Fruit fly (Drosophila melanogaster) whole organism, embryonic: ENCODE measurements around the gene CG5910.

Experiments
- Aef1 ChIP-seq: fragments of 200-800 bp; sonication (Bioruptor generic); IDR thresholded peaks from 3 replicates; pipeline ENCODE4 v1.3.6; 2022; ENCODE audit warnings: missing biosample characterization, missing genetic modification characterization
- CG12236 ChIP-seq: fragments of 200-800 bp; sonication (Bioruptor generic); optimal IDR thresholded peaks from 2 replicates; lab custom pipeline; 2016; ENCODE audit warnings: missing biosample characterization, missing genetic modification characterization
- CG12299 ChIP-seq: fragments of 200-800 bp; sonication (Bioruptor generic); optimal IDR thresholded peaks from 2 replicates; lab custom pipeline; 2018; ENCODE audit warnings: missing biosample characterization, mild to moderate bottlenecking, missing genetic modification characterization
- CG12769 ChIP-seq: fragments of 200-800 bp; sonication (Bioruptor generic); optimal IDR thresholded peaks from 2 replicates; lab custom pipeline; 2019; ENCODE audit warnings: missing biosample characterization, mild to moderate bottlenecking, missing genetic modification characterization, moderate library complexity
- CG14014 ChIP-seq: fragments of 200-800 bp; sonication (Bioruptor generic); IDR thresholded peaks from 2 replicates; pipeline ENCODE4 v1.3.6; 2022; ENCODE audit warnings: missing biosample characterization, missing genetic modification characterization
- CG14667 ChIP-seq: fragments of 200-800 bp; sonication (Bioruptor generic); IDR thresholded peaks from 2 replicates; pipeline ENCODE4 v1.3.6; 2022; ENCODE audit warnings: missing biosample characterization, missing genetic modification characterization
- CG16779 ChIP-seq: fragments of 200-800 bp; sonication (Bioruptor generic); IDR thresholded peaks from 2 replicates; pipeline ENCODE4 v1.3.6; 2022; ENCODE audit warnings: missing biosample characterization, missing genetic modification characterization
- CG18262 ChIP-seq: fragments of 200-800 bp; optimal IDR thresholded peaks from 3 replicates; lab custom pipeline; 2019; ENCODE audit warnings: missing biosample characterization, mild to moderate bottlenecking, missing genetic modification characterization, moderate library complexity
- CG2129 ChIP-seq: fragments of 200-800 bp; sonication (Bioruptor generic); IDR thresholded peaks from 2 replicates; pipeline ENCODE4 v1.3.6; 2022; ENCODE audit warnings: missing biosample characterization, missing genetic modification characterization; ENCODE audit not compliant: partially characterized antibody
- CG31224 ChIP-seq: fragments of 200-800 bp; sonication (Bioruptor generic); IDR thresholded peaks from 2 replicates; pipeline ENCODE4 v1.3.6; 2022; ENCODE audit warnings: missing biosample characterization, missing genetic modification characterization
- CG31365 ChIP-seq: fragments of 200-800 bp; sonication (Bioruptor generic); optimal IDR thresholded peaks from 2 replicates; lab custom pipeline; 2018; ENCODE audit warnings: missing biosample characterization, mild to moderate bottlenecking, missing genetic modification characterization
- CG4404 ChIP-seq: fragments of 200-800 bp; sonication (Bioruptor generic); IDR thresholded peaks from 2 replicates; pipeline ENCODE4 v1.3.6; 2022; ENCODE audit warnings: missing biosample characterization, missing genetic modification characterization
- CG4854 ChIP-seq: fragments of 200-800 bp; sonication (Bioruptor generic); optimal IDR thresholded peaks from 2 replicates; lab custom pipeline; 2016; ENCODE audit warnings: missing biosample characterization, missing genetic modification characterization, inconsistent platforms
- CG5953 ChIP-seq: fragments of 200-800 bp; sonication (Bioruptor generic); IDR thresholded peaks from 2 replicates; pipeline ENCODE4 v1.3.6; 2022; ENCODE audit warnings: missing biosample characterization, missing genetic modification characterization
- CG6254 ChIP-seq: fragments of 200-800 bp; sonication (Bioruptor generic); optimal IDR thresholded peaks from 3 replicates; lab custom pipeline; 2017; ENCODE audit warnings: mild to moderate bottlenecking, missing biosample characterization, missing genetic modification reagents, missing genetic modification characterization
- CG8281 ChIP-seq: fragments of 200-800 bp; sonication (Bioruptor generic); optimal IDR thresholded peaks from 2 replicates; lab custom pipeline; 2018; ENCODE audit warnings: missing biosample characterization, mild to moderate bottlenecking, missing genetic modification characterization, moderate library complexity
- CTCF ChIP-seq: fragments of 200-800 bp; sonication (Bioruptor generic); optimal IDR thresholded peaks from 2 replicates; lab custom pipeline; 2017; ENCODE audit warnings: missing biosample characterization, mild to moderate bottlenecking, missing genetic modification characterization, moderate library complexity
- CoRest ChIP-seq: fragments of 200-800 bp; sonication (Bioruptor generic); optimal IDR thresholded peaks from 3 replicates; lab custom pipeline; 2018; ENCODE audit warnings: missing biosample characterization, mild to moderate bottlenecking, missing genetic modification characterization, moderate library complexity
- Deaf1 ChIP-seq: fragments of 200-800 bp; optimal IDR thresholded peaks from 3 replicates; lab custom pipeline; 2019; ENCODE audit warnings: missing biosample characterization, mild to moderate bottlenecking, missing genetic modification characterization, moderate library complexity
- Dp ChIP-seq: fragments of 200-800 bp; sonication (Bioruptor generic); optimal IDR thresholded peaks from 2 replicates; lab custom pipeline; 2018; ENCODE audit warnings: missing biosample characterization, mild to moderate bottlenecking, missing genetic modification characterization, moderate library complexity
- Fer1 ChIP-seq: fragments of 200-800 bp; sonication (Bioruptor generic); optimal IDR thresholded peaks from 2 replicates; lab custom pipeline; 2017; ENCODE audit warnings: missing biosample characterization, mild to moderate bottlenecking, missing genetic modification characterization
- HLH4C ChIP-seq: fragments of 200-800 bp; sonication (Bioruptor generic); IDR thresholded peaks from 3 replicates; pipeline ENCODE4 v1.3.6; 2022; ENCODE audit warnings: missing biosample characterization, missing genetic modification characterization; ENCODE audit not compliant: partially characterized antibody
- HmgD ChIP-seq: fragments of 200-800 bp; sonication (Bioruptor generic); optimal IDR thresholded peaks from 3 replicates; lab custom pipeline; 2016; ENCODE audit warnings: missing biosample characterization, missing genetic modification characterization
- Hmx ChIP-seq: fragments of 200-800 bp; sonication (Bioruptor generic); optimal IDR thresholded peaks from 2 replicates; lab custom pipeline; 2016; ENCODE audit warnings: missing biosample characterization, missing genetic modification characterization
- Hr3 ChIP-seq: fragments of 200-800 bp; sonication (Bioruptor generic); optimal IDR thresholded peaks from 3 replicates; lab custom pipeline; 2016; ENCODE audit warnings: missing biosample characterization, missing genetic modification characterization
- Mad ChIP-seq: fragments of 200-800 bp; sonication (Bioruptor generic); optimal IDR thresholded peaks from 2 replicates; lab custom pipeline; 2016; ENCODE audit warnings: missing biosample characterization, missing genetic modification characterization
- Neu2 ChIP-seq: fragments of 200-800 bp; sonication (Bioruptor generic); optimal IDR thresholded peaks from 3 replicates; lab custom pipeline; 2016; ENCODE audit warnings: missing biosample characterization, missing genetic modification characterization, borderline replicate concordance
- Nf-YA ChIP-seq: fragments of 200-800 bp; sonication (Bioruptor generic); IDR thresholded peaks from 2 replicates; pipeline ENCODE4 v1.3.6; 2022; ENCODE audit warnings: missing biosample characterization, missing genetic modification characterization
- Opbp ChIP-seq: fragments of 200-800 bp; sonication (Bioruptor generic); IDR thresholded peaks from 3 replicates; pipeline ENCODE4 v1.3.6; 2022; ENCODE audit warnings: missing biosample characterization, missing genetic modification characterization; ENCODE audit not compliant: partially characterized antibody
- Side ChIP-seq: fragments of 200-800 bp; sonication (Bioruptor generic); optimal IDR thresholded peaks from 2 replicates; lab custom pipeline; 2016; ENCODE audit warnings: missing biosample characterization, missing genetic modification characterization
- Sry-β ChIP-seq: fragments of 200-800 bp; sonication (Bioruptor generic); optimal IDR thresholded peaks from 2 replicates; lab custom pipeline; 2018; ENCODE audit warnings: missing biosample characterization, mild to moderate bottlenecking, missing genetic modification characterization, moderate library complexity
- ase ChIP-seq: fragments of 200-800 bp; sonication (Bioruptor generic); IDR thresholded peaks from 3 replicates; pipeline ENCODE4 v1.3.6; 2022; ENCODE audit warnings: missing biosample characterization, missing genetic modification characterization
- ash1 ChIP-seq: fragments of 200-800 bp; sonication (Bioruptor generic); optimal IDR thresholded peaks from 2 replicates; lab custom pipeline; 2018; ENCODE audit warnings: missing biosample characterization, mild to moderate bottlenecking, missing genetic modification characterization
- bab2 ChIP-seq: fragments of 200-800 bp; sonication (Bioruptor generic); optimal IDR thresholded peaks from 2 replicates; lab custom pipeline; 2016; ENCODE audit warnings: missing biosample characterization, missing genetic modification characterization
- bowl ChIP-seq: fragments of 200-800 bp; sonication (Bioruptor generic); IDR thresholded peaks from 2 replicates; pipeline ENCODE4 v1.3.6; 2022; ENCODE audit warnings: missing biosample characterization, missing genetic modification characterization
- bsh ChIP-seq, 2 experiments: fragments of 200-800 bp; sonication (Bioruptor generic); optimal IDR thresholded peaks; 2 replicates each; lab custom pipeline; 2017 to 2018; ENCODE audit warnings: mild to moderate bottlenecking in 2 of 2, missing biosample characterization in 2 of 2, missing genetic modification characterization in 2 of 2, moderate library complexity in 1 of 2
- chinmo ChIP-seq: fragments of 200-800 bp; sonication (Bioruptor generic); IDR thresholded peaks from 4 replicates; pipeline ENCODE4 v1.3.6; 2022; ENCODE audit warnings: missing biosample characterization, missing genetic modification characterization; ENCODE audit not compliant: partially characterized antibody
- chm ChIP-seq: fragments of 200-800 bp; sonication (Bioruptor generic); IDR thresholded peaks from 2 replicates; pipeline ENCODE4 v1.3.6; 2022; ENCODE audit warnings: missing biosample characterization, missing genetic modification characterization
- chn ChIP-seq: fragments of 200-800 bp; sonication (Bioruptor generic); optimal IDR thresholded peaks from 2 replicates; lab custom pipeline; 2016; ENCODE audit warnings: missing biosample characterization, missing genetic modification characterization
- croc ChIP-seq: fragments of 200-800 bp; sonication (Bioruptor generic); conservative IDR thresholded peaks from 3 replicates; pipeline ENCODE4 v1.3.6; 2022; ENCODE audit warnings: missing biosample characterization, missing genetic modification characterization
- dan ChIP-seq: fragments of 200-800 bp; sonication (Bioruptor generic); IDR thresholded peaks from 2 replicates; pipeline ENCODE4 v1.3.6; 2022; ENCODE audit warnings: missing biosample characterization, missing genetic modification characterization
- disco-r ChIP-seq: fragments of 200-800 bp; sonication (Bioruptor generic); optimal IDR thresholded peaks from 2 replicates; lab custom pipeline; 2016; ENCODE audit warnings: missing biosample characterization, missing genetic modification characterization
- gem ChIP-seq: fragments of 200-800 bp; sonication (Bioruptor generic); optimal IDR thresholded peaks from 2 replicates; lab custom pipeline; 2019; ENCODE audit warnings: missing biosample characterization, mild to moderate bottlenecking, missing genetic modification characterization, moderate library complexity
- hkb ChIP-seq, 2 experiments: fragments of 200-800 bp in 1 of 2; fragments of >200 bp in 1 of 2; sonication (Bioruptor generic) in 1 of 2; IDR thresholded peaks in 1 of 2; optimal IDR thresholded peaks in 1 of 2; 2 replicates each; pipeline versions ENCODE4 v1.3.6 to Lab custom; 2017 to 2022; ENCODE audit warnings: missing biosample characterization in 1 of 2, missing genetic modification characterization in 1 of 2
- jigr1 ChIP-seq: fragments of 200-800 bp; sonication (Bioruptor generic); IDR thresholded peaks from 3 replicates; pipeline ENCODE4 v1.3.6; 2022; ENCODE audit warnings: missing biosample characterization, missing genetic modification characterization
- lbe ChIP-seq: fragments of 200-800 bp; sonication (Bioruptor generic); optimal IDR thresholded peaks from 2 replicates; lab custom pipeline; 2016; ENCODE audit warnings: missing biosample characterization, mild to moderate bottlenecking, missing genetic modification characterization
- lov ChIP-seq, 2 experiments: fragments of 200-800 bp in 1 of 2; fragments of >200 bp in 1 of 2; sonication (Bioruptor generic) in 1 of 2; IDR thresholded peaks in 1 of 2; optimal IDR thresholded peaks in 1 of 2; 2 replicates in 1 of 2; 3 replicates in 1 of 2; pipeline versions ENCODE4 v1.3.6 to Lab custom; 2017 to 2022; ENCODE audit warnings: missing biosample characterization in 1 of 2, missing genetic modification characterization in 1 of 2
- p53 ChIP-seq: fragments of 200-800 bp; sonication (Bioruptor generic); optimal IDR thresholded peaks from 2 replicates; lab custom pipeline; 2016; ENCODE audit warnings: missing biosample characterization, missing genetic modification characterization
- pita ChIP-seq: fragments of 200-800 bp; sonication (Bioruptor generic); optimal IDR thresholded peaks from 2 replicates; lab custom pipeline; 2017; ENCODE audit warnings: missing biosample characterization, mild to moderate bottlenecking, missing genetic modification characterization
- zen ChIP-seq: fragments of 200-800 bp; sonication (Bioruptor generic); optimal IDR thresholded peaks from 3 replicates; lab custom pipeline; 2018; ENCODE audit warnings: missing biosample characterization, mild to moderate bottlenecking, missing genetic modification characterization, moderate library complexity

CG5910 gene

dm6 chr3L:20470991-20471498 is 28.8 kb downstream of the CG5910 start:
- peak; percentile 53; the same call in 1 of the 2 replicates for TF ChIP-seq Nf-YA (GFP tag; lab: Robert Waterston, UW)
- TF ChIP-seq Side (GFP tag; lab: Kevin White, UChicago) = no peak
- TF ChIP-seq chn (GFP tag; lab: Kevin White, UChicago) = no peak
- TF ChIP-seq pita (GFP tag; lab: Kevin White, UChicago) = no peak
- peak; percentile 84 for TF ChIP-seq chinmo (GFP tag; lab: Robert Waterston, UW)
- peak in 1 of 2 experiments; percentile 66 for TF ChIP-seq bsh (GFP tag; optimal IDR thresholded peaks at IDR 0.05; lab: Kevin White, UChicago)
- TF ChIP-seq HmgD (GFP tag; lab: Kevin White, UChicago) = no peak
- TF ChIP-seq Dp (GFP tag; lab: Kevin White, UChicago) = no peak
- peak; percentile 53; the same call in 1 of the 2 replicates for TF ChIP-seq chm
- no peak for TF ChIP-seq CG14667
- TF ChIP-seq CG2129 (GFP tag; lab: Robert Waterston, UW) = no peak
- TF ChIP-seq CTCF (GFP tag; lab: Kevin White, UChicago) = no peak
- no peak for TF ChIP-seq CG4854 (GFP tag; lab: Kevin White, UChicago)
- no peak for TF ChIP-seq dan (GFP tag; lab: Robert Waterston, UW)
- TF ChIP-seq HLH4C (GFP tag; lab: Robert Waterston, UW) = no peak
- no peak for TF ChIP-seq CG12236
- no peak for TF ChIP-seq p53 (GFP tag; lab: Kevin White, UChicago)
- TF ChIP-seq Hr3 (GFP tag; lab: Kevin White, UChicago) = peak; percentile 13
- TF ChIP-seq CG31365 (tag; lab: Kevin White, UChicago) = peak; percentile 13
- TF ChIP-seq Mad = peak; percentile 13
- no peak for TF ChIP-seq Opbp (GFP tag; lab: Robert Waterston, UW)
- TF ChIP-seq Fer1 (GFP tag; lab: Kevin White, UChicago) = peak; percentile 63
- TF ChIP-seq CG8281 (tag; lab: Kevin White, UChicago) = peak; percentile 19
- TF ChIP-seq CG18262 (tag; lab: Kevin White, UChicago) = peak; percentile 47
- TF ChIP-seq Sry-β (GFP tag; lab: Kevin White, UChicago) = no peak
- no peak for TF ChIP-seq jigr1 (GFP tag; lab: Robert Waterston, UW)
- TF ChIP-seq ase (GFP tag; lab: Robert Waterston, UW) = peak; percentile 41; the same call in 2 of the 3 replicates
- TF ChIP-seq zen = no peak
- TF ChIP-seq CG4404 (GFP tag; lab: Robert Waterston, UW) = 0 out of 2 replicates have a peak, but pooled peaks have one; percentile 14
- TF ChIP-seq Neu2 (GFP tag; lab: Kevin White, UChicago) = no peak
- no peak for TF ChIP-seq CG31224 (GFP tag; lab: Robert Waterston, UW)
- TF ChIP-seq CG6254 (GFP tag; lab: Kevin White, UChicago) = peak; percentile 71
- no peak for TF ChIP-seq CG16779 (GFP tag; lab: Robert Waterston, UW)
- TF ChIP-seq bab2 = no peak
- no peak for TF ChIP-seq ash1 (GFP tag; lab: Kevin White, UChicago)
- peak; percentile 43 for TF ChIP-seq CG12769 (tag; lab: Kevin White, UChicago)
- peak; percentile 58; the same call in 1 of the 2 replicates for TF ChIP-seq CG14014
- no peak for TF ChIP-seq CG12299 (tag; lab: Kevin White, UChicago)
- no peak for TF ChIP-seq lov (optimal IDR thresholded peaks at IDR 0.05; lab: Kevin White, UChicago)
- TF ChIP-seq lov (GFP tag; IDR thresholded peaks at IDR 0.05; lab: Robert Waterston, UW) = no peak
- TF ChIP-seq CG5953 (GFP tag; lab: Robert Waterston, UW) = no peak
- peak; percentile 13; the same call in 1 of the 3 replicates for TF ChIP-seq croc (GFP tag; lab: Robert Waterston, UW)
- TF ChIP-seq Aef1 = peak; percentile 49; the same call in 2 of the 3 replicates
- no peak for TF ChIP-seq lbe (GFP tag; lab: Kevin White, UChicago)
- TF ChIP-seq Deaf1 (tag; lab: Kevin White, UChicago) = peak; percentile 33
- no peak for TF ChIP-seq hkb (optimal IDR thresholded peaks at IDR 0.05; lab: Kevin White, UChicago)
- TF ChIP-seq hkb (GFP tag; IDR thresholded peaks at IDR 0.05; lab: Robert Waterston, UW) = peak; percentile 84
- peak; percentile 0 for TF ChIP-seq CoRest
- TF ChIP-seq disco-r (GFP tag; lab: Kevin White, UChicago) = no peak
- peak; percentile 58 for TF ChIP-seq gem (tag; lab: Kevin White, UChicago)
- TF ChIP-seq bowl (GFP tag; lab: Robert Waterston, UW) = no peak
- TF ChIP-seq Hmx (GFP tag; lab: Kevin White, UChicago) = no peak
